Worm (Caenorhabditis elegans) whole organism, early embryonic: Measurements from ENCODE around the gene T09A5.14.

Source experiments
- B0310.2 ChIP-seq: sonication (generic microtip); optimal IDR thresholded peaks from 2 replicates; lab custom pipeline; 2016; ENCODE audit warnings: mild to moderate bottlenecking, missing genetic modification characterization, missing compliant biosample characterization
- F13C5.2 ChIP-seq: sonication (generic microtip); optimal IDR thresholded peaks from 2 replicates; lab custom pipeline; 2017; ENCODE audit warnings: mild to moderate bottlenecking, missing genetic modification characterization, inconsistent platforms, missing compliant biosample characterization
- aly-1 ChIP-seq: sonication (generic microtip); optimal IDR thresholded peaks from 2 replicates; lab custom pipeline; 2016; ENCODE audit warnings: missing genetic modification characterization, missing compliant biosample characterization
- ama-1 ChIP-seq: fragments of 150-350 bp; optimal IDR thresholded peaks from 2 replicates; lab custom pipeline; 2014
- ceh-36 ChIP-seq: sonication (generic microtip); optimal IDR thresholded peaks from 2 replicates; lab custom pipeline; 2016; ENCODE audit warnings: missing genetic modification characterization, inconsistent platforms, missing compliant biosample characterization
- ets-7 ChIP-seq: sonication (generic microtip); optimal IDR thresholded peaks from 2 replicates; lab custom pipeline; 2016; ENCODE audit warnings: missing genotype, missing genetic modification characterization, missing compliant biosample characterization
- flt-1 ChIP-seq: fragments of 200-800 bp; sonication (Bioruptor generic); IDR thresholded peaks from 2 replicates; pipeline ENCODE4 v1.3.6; 2022; ENCODE audit warnings: missing genetic modification characterization, missing compliant biosample characterization
- hmg-4 ChIP-seq: fragments of 200-800 bp; sonication (Bioruptor generic); optimal IDR thresholded peaks from 2 replicates; lab custom pipeline; 2018; ENCODE audit warnings: mild to moderate bottlenecking, missing genetic modification characterization, missing compliant biosample characterization
- hnd-1 ChIP-seq: sonication (generic microtip); optimal IDR thresholded peaks from 2 replicates; lab custom pipeline; 2016; ENCODE audit warnings: missing genetic modification characterization, missing compliant biosample characterization
- pes-1 ChIP-seq: fragments of 200-800 bp; sonication (Bioruptor generic); IDR thresholded peaks from 2 replicates; pipeline ENCODE4 v1.3.6; 2022; ENCODE audit warnings: missing genetic modification reagents, missing genetic modification characterization, missing compliant biosample characterization
- scrt-1 ChIP-seq: fragments of 200-800 bp; sonication (Bioruptor generic); IDR thresholded peaks from 2 replicates; pipeline ENCODE4 v1.3.6; 2022; ENCODE audit warnings: missing genetic modification characterization, missing compliant biosample characterization
- tra-4 ChIP-seq: sonication (generic microtip); optimal IDR thresholded peaks from 2 replicates; lab custom pipeline; 2017; ENCODE audit warnings: missing genetic modification characterization, missing compliant biosample characterization

DNA sequence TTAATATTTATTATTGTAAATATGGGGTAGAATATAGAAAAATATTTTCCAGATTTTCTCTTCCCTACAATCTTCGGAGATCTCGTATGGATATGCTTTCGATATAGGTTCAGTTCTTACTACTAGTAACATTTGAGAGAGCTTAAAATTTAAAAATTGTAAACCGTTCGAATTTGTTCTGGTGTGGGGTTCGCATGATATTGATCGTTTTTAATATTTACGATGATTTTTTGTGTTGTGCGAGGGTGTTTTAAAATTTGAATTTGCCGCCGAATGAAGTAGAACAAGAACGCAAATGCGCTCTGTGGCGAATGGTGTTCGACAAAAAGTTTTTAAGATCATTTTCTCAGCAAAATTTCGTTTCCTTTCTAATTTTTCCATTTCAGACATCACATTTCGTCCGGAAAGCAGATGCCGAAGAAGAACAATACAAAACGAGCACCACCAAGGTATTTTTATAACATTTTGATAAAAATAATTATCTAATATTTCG is 48.6 kb upstream of the T09A5.14 start, which contains the start of gene skr-17:
- TF ChIP-seq hmg-4 (GFP tag; lab: Kevin White, UChicago) (no peak), F13C5.2 (tag; lab: Kevin White, UChicago) (no peak), hnd-1 (no peak), ets-7 (no peak), B0310.2 (tag; lab: Kevin White, UChicago) (no peak), flt-1 (GFP tag; lab: Robert Waterston, UW) (no peak), ama-1 (lab: Kevin White, UChicago) (no peak), aly-1 (tag; lab: Kevin White, UChicago) (no peak), ceh-36 (tag; lab: Kevin White, UChicago) (no peak), tra-4 (tag; lab: Kevin White, UChicago) (no peak), scrt-1 (GFP tag; lab: Robert Waterston, UW) (no peak), pes-1 (GFP tag; lab: Robert Waterston, UW) (no peak)
